Worm (Caenorhabditis elegans) whole organism, young adult: Measurements from ENCODE around the gene F35H10.3.

Experiments
- B0336.3 ChIP-seq: fragments of 200-800 bp; sonication (Bioruptor generic); IDR thresholded peaks from 2 replicates; pipeline ENCODE4 v1.3.6; 2022; ENCODE audit warnings: missing genetic modification characterization, missing compliant biosample characterization
- D2030.7 ChIP-seq: fragments of 200-800 bp; sonication (Bioruptor generic); IDR thresholded peaks from 2 replicates; pipeline ENCODE4 v1.3.6; 2022; ENCODE audit warnings: missing genetic modification reagents, missing genetic modification characterization, missing compliant biosample characterization
- F37B4.10 ChIP-seq: fragments of 200-800 bp; sonication (Bioruptor generic); IDR thresholded peaks from 2 replicates; pipeline ENCODE4 v1.3.6; 2022; ENCODE audit warnings: missing genetic modification characterization, missing compliant biosample characterization
- F39B2.1 ChIP-seq: fragments of 200-800 bp; sonication (Bioruptor generic); IDR thresholded peaks from 2 replicates; pipeline ENCODE4 v1.3.6; 2022; ENCODE audit warnings: missing genetic modification reagents, missing genetic modification characterization, missing compliant biosample characterization
- Y53F4B.3 ChIP-seq: fragments of 200-800 bp; sonication (Bioruptor generic); IDR thresholded peaks from 2 replicates; pipeline ENCODE4 v1.3.6; 2022; ENCODE audit warnings: missing genetic modification reagents, missing genetic modification characterization, missing compliant biosample characterization
- Y56A3A.18 ChIP-seq: fragments of 200-800 bp; sonication (Bioruptor generic); IDR thresholded peaks from 2 replicates; pipeline ENCODE4 v1.3.6; 2022; ENCODE audit warnings: missing genetic modification reagents, missing genetic modification characterization, missing compliant biosample characterization
- Y79H2A.3 ChIP-seq: fragments of 200-800 bp; sonication (Bioruptor generic); conservative IDR thresholded peaks from 2 replicates; pipeline ENCODE4 v1.3.6; 2022; ENCODE audit warnings: missing genetic modification reagents, missing genetic modification characterization, missing compliant biosample characterization
- ZK185.1 ChIP-seq: sonication (generic microtip); optimal IDR thresholded peaks from 2 replicates; lab custom pipeline; 2016; ENCODE audit warnings: mild to moderate bottlenecking, missing genetic modification characterization, missing compliant biosample characterization; ENCODE audit not compliant: poor library complexity, severe bottlenecking
- atf-7 ChIP-seq: sonication (generic microtip); optimal IDR thresholded peaks from 2 replicates; lab custom pipeline; 2017; ENCODE audit warnings: mild to moderate bottlenecking, missing genetic modification characterization, missing compliant biosample characterization
- attf-5 ChIP-seq: fragments of 200-800 bp; sonication (Bioruptor generic); optimal IDR thresholded peaks from 2 replicates; lab custom pipeline; 2018; ENCODE audit warnings: mild to moderate bottlenecking, missing genetic modification characterization, missing compliant biosample characterization
- bed-1 ChIP-seq: fragments of 200-800 bp; sonication (Bioruptor generic); IDR thresholded peaks from 2 replicates; pipeline ENCODE4 v1.3.6; 2022; ENCODE audit warnings: missing genetic modification reagents, missing genetic modification characterization, missing compliant biosample characterization
- ceh-100 ChIP-seq: fragments of 200-800 bp; sonication (Bioruptor generic); IDR thresholded peaks from 2 replicates; pipeline ENCODE4 v1.3.6; 2022; ENCODE audit warnings: missing genetic modification reagents, missing genetic modification characterization, missing compliant biosample characterization
- ceh-79 ChIP-seq: sonication (generic microtip); optimal IDR thresholded peaks from 2 replicates; lab custom pipeline; 2017; ENCODE audit warnings: mild to moderate bottlenecking, missing genetic modification characterization, missing compliant biosample characterization
- ceh-91 ChIP-seq: fragments of 200-800 bp; sonication (Bioruptor generic); IDR thresholded peaks from 2 replicates; pipeline ENCODE4 v1.3.6; 2022; ENCODE audit warnings: missing genetic modification reagents, missing genetic modification characterization, missing compliant biosample characterization
- dpff-1 ChIP-seq: sonication (generic microtip); optimal IDR thresholded peaks from 2 replicates; lab custom pipeline; 2017; ENCODE audit warnings: mild to moderate bottlenecking, missing genetic modification characterization, missing compliant biosample characterization
- dpl-1 ChIP-seq: fragments of 150-350 bp; optimal IDR thresholded peaks from 2 replicates; lab custom pipeline; 2014; ENCODE audit warnings: missing biosample characterization, missing genetic modification reagents, missing genetic modification characterization
- egl-44 ChIP-seq: fragments of 200-800 bp; sonication (Bioruptor generic); IDR thresholded peaks from 2 replicates; pipeline ENCODE4 v1.3.6; 2022; ENCODE audit warnings: missing genetic modification reagents, missing genetic modification characterization, missing compliant biosample characterization
- gei-17 ChIP-seq: fragments of 200-800 bp; sonication (Bioruptor generic); optimal IDR thresholded peaks from 2 replicates; lab custom pipeline; 2018; ENCODE audit warnings: mild to moderate bottlenecking, missing genetic modification characterization, missing compliant biosample characterization
- him-1 ChIP-seq: sonication (generic microtip); optimal IDR thresholded peaks from 2 replicates; lab custom pipeline; 2016; ENCODE audit warnings: missing genotype, missing genetic modification reagents, missing genetic modification characterization, missing compliant biosample characterization
- hlh-26 ChIP-seq: fragments of 200-800 bp; sonication (Bioruptor generic); conservative IDR thresholded peaks from 2 replicates; pipeline ENCODE4 v1.3.6; 2022; ENCODE audit warnings: missing genetic modification reagents, missing genetic modification characterization, missing compliant biosample characterization
- hmg-20 ChIP-seq: fragments of 200-800 bp; sonication (Bioruptor generic); IDR thresholded peaks from 2 replicates; pipeline ENCODE4 v1.3.6; 2022; ENCODE audit warnings: missing genetic modification reagents, missing genetic modification characterization, missing compliant biosample characterization
- let-607 ChIP-seq, 2 experiments: fragments of 200-800 bp in 1 of 2; sonication (Bioruptor generic) in 1 of 2; sonication (generic microtip) in 1 of 2; optimal IDR thresholded peaks; 2 replicates each; lab custom pipeline; 2016 to 2018; ENCODE audit warnings: mild to moderate bottlenecking in 2 of 2, missing compliant biosample characterization in 2 of 2, missing genetic modification characterization in 2 of 2, moderate library complexity in 2 of 2, missing genotype in 1 of 2
- lsl-1 ChIP-seq: fragments of 200-800 bp; sonication (Bioruptor generic); optimal IDR thresholded peaks from 2 replicates; lab custom pipeline; 2018; ENCODE audit warnings: mild to moderate bottlenecking, missing genetic modification characterization, moderate library complexity, missing compliant biosample characterization
- mel-28 ChIP-seq: sonication (generic microtip); optimal IDR thresholded peaks from 2 replicates; lab custom pipeline; 2016; ENCODE audit warnings: borderline replicate concordance, mild to moderate bottlenecking, missing genetic modification characterization, missing compliant biosample characterization
- mxl-1 ChIP-seq: sonication (generic microtip); optimal IDR thresholded peaks from 2 replicates; lab custom pipeline; 2016; ENCODE audit warnings: missing genetic modification characterization, missing compliant biosample characterization
- rcor-1 ChIP-seq: fragments of 200-800 bp; sonication (Bioruptor generic); IDR thresholded peaks from 2 replicates; pipeline ENCODE4 v1.3.6; 2022; ENCODE audit warnings: missing genetic modification reagents, missing genetic modification characterization, missing compliant biosample characterization
- repo-1 ChIP-seq: sonication (generic microtip); optimal IDR thresholded peaks from 2 replicates; lab custom pipeline; 2017; ENCODE audit warnings: mild to moderate bottlenecking, missing genetic modification characterization, missing compliant biosample characterization
- rpc-1 ChIP-seq, 2 experiments: fragments of 150-350 bp in 1 of 2; sonication (generic microtip) in 1 of 2; optimal IDR thresholded peaks; 2 replicates each; lab custom pipeline; 2014 to 2018; ENCODE audit warnings: missing biosample characterization in 1 of 2, missing genetic modification characterization in 1 of 2, missing genetic modification reagents in 1 of 2, missing genotype in 1 of 2
- tbp1 ChIP-seq: fragments of 200-800 bp; sonication (Bioruptor generic); optimal IDR thresholded peaks from 2 replicates; lab custom pipeline; 2018; ENCODE audit warnings: mild to moderate bottlenecking, missing genetic modification characterization, missing compliant biosample characterization
- ztf-26 ChIP-seq: sonication (generic microtip); optimal IDR thresholded peaks from 2 replicates; lab custom pipeline; 2017; ENCODE audit warnings: missing genetic modification characterization, missing compliant biosample characterization

The F35H10.3 gene

DNA sequence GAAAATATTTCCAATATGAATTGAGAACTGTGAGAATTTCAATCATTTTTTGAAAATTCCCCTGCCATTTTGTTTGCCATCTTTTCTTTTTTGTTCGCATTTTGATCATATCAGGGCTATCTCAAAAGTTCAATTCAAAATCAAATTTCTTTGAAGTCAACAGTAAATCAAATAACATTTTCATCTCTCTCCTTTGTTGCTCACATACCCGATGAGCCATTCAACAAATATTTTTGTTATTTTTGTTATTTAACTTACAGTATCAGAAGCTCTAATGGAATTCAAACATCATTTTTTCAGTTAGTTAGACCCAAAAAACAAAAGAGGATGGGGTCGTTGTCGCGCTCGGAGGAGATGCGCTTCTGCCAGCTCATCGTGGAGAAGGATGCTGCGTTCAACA, 22.1 kb upstream of the F35H10.3 start, which contains the start of gene vha-5:
Gene vha-5 (plus strand): TSS at position 301 of the 400 bp plus-strand sequence.
- TF ChIP-seq ceh-91 (GFP tag; lab: Robert Waterston, UW) (no peak), mel-28 (tag; lab: Kevin White, UChicago) (no peak), mxl-1 (tag; lab: Kevin White, UChicago) (no peak), F37B4.10 (GFP tag; lab: Robert Waterston, UW) (no peak), dpl-1 (GFP tag; lab: Kevin White, UChicago) (no peak), Y53F4B.3 (no peak), Y56A3A.18 (no peak), lsl-1 (GFP tag; lab: Kevin White, UChicago) (no peak), attf-5 (GFP tag; lab: Kevin White, UChicago) (no peak)

DNA sequence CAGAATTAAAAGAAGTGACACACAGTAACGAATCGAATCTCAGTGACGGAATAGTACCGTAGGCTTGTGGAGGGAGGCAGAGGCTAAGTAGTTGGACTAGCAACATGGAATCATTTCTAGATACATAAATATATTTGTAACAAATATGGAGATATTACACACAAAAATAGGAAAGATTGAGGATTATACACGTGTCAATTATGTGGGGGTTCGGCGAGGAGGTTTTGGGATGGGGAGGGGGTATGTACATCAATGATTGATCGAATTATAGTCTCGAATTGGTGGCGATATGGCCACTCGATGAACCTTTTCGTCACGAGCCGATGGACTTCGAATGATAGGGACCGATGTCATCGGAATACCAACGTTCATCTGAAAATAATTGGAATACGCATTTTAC, 18.4 kb upstream of the F35H10.3 start:
- TF ChIP-seq let-607 (tag; optimal IDR thresholded peaks at IDR 0.05; lab: Kevin White, UChicago) (no peak), repo-1 (tag; lab: Kevin White, UChicago) (peak; percentile 59)

DNA sequence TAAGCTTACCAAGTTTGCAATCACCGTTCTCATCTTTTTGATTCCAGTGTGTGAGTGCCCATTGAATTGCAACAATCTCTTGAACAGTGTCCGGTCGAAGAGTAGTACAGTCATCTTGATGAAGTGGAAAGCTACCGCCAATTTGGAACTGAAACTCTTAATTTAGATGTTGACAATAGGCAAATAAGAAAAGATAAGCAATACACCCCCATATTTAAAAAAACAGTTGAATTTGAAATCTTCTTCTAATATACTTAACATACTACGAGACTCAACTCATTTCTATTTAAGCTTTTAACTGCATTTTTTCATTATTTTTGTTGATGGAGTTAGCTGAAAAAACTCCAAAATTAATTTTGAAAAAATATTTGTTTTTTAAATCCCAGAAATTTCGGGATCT, 13.7 kb upstream of the F35H10.3 start:
- TF ChIP-seq ztf-26 (tag; lab: Kevin White, UChicago) (no peak), hlh-26 (GFP tag; lab: Robert Waterston, UW) (no peak), B0336.3 (GFP tag; lab: Robert Waterston, UW) (no peak), him-1 (no peak), dpff-1 (tag; lab: Kevin White, UChicago) (no peak), ZK185.1 (tag; lab: Kevin White, UChicago) (no peak), rpc-1 (optimal IDR thresholded peaks at IDR 0.05; lab: Kevin White, UChicago) (no peak), rpc-1 (tag; optimal IDR thresholded peaks at IDR 0.05; lab: Kevin White, UChicago) (no peak), F39B2.1 (GFP tag; lab: Robert Waterston, UW) (no peak), atf-7 (tag; lab: Kevin White, UChicago) (no peak), D2030.7 (GFP tag; lab: Robert Waterston, UW) (no peak)
- TF ChIP-seq, all 124 proteins: peak for 0

DNA sequence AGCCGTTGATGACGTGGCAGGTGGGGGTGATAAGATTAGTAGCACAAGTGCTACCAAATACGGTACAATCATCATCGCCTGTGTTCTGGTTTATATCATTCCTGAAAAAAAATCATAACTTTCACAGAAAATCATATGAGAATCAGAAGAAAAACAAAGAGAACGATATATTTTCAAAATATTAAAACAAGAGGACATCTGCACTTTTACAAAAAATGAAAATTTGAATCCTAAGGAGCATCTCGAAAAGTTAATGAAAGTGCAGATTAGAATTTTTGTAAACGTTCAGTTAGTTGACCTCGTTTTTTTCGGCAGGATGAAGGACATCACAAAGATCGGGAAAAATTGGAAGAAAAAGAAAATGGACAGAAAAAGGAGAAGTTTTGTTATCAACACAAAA, 12.9 kb upstream of the F35H10.3 start, which contains the start of gene F35H10.10:
Gene F35H10.10 (minus strand): TSS at position 101 of the 400 bp plus-strand sequence.
- no peak for TF ChIP-seq gei-17 (GFP tag; lab: Kevin White, UChicago)

DNA sequence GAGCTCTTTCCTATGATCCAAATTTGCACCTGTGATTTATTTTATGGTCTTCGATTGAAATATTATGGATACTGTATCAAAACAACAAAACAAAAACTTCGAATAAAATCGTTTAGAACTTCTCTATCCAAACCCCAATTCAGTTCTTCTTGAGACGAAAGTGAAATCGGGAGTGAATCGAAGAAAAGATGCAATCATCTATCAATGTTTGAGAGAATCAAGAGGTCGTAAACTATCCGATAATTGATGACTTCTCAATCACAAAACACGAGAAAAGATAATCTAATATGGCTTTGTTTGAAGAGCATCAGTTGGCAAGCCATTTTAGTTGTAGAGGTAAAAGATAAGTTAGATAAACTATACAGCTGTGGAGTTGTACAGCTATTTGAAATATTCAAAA, 8.0 kb upstream of the F35H10.3 start:
- no peak for TF ChIP-seq ceh-100 (GFP tag; lab: Robert Waterston, UW)
- TF ChIP-seq rcor-1 (GFP tag; lab: Robert Waterston, UW) = no peak
- no peak for TF ChIP-seq Y79H2A.3
- no peak for TF ChIP-seq hmg-20 (GFP tag; lab: Robert Waterston, UW)
- no peak for TF ChIP-seq ZK185.1 (tag; lab: Kevin White, UChicago)
- no peak for TF ChIP-seq egl-44 (GFP tag; lab: Robert Waterston, UW)
- TF ChIP-seq bed-1 (GFP tag; lab: Robert Waterston, UW) = no peak
- TF ChIP-seq F37B4.10 (GFP tag; lab: Robert Waterston, UW) = no peak
- TF ChIP-seq tbp1 (GFP tag; lab: Kevin White, UChicago) = no peak
- TF ChIP-seq rpc-1 (optimal IDR thresholded peaks at IDR 0.05; lab: Kevin White, UChicago) = no peak
- no peak for TF ChIP-seq rpc-1 (tag; optimal IDR thresholded peaks at IDR 0.05; lab: Kevin White, UChicago)
- TF ChIP-seq atf-7 (tag; lab: Kevin White, UChicago) = no peak
- TF ChIP-seq ceh-79 (tag; lab: Kevin White, UChicago) = no peak
